Worm (Caenorhabditis elegans) whole organism, L4 larva: ENCODE measurements around the gene R05G6.5.
A peak's percentile ranks its signal among the peaks of the same experiment; 100 is the strongest.

Source experiments
- R02D3.7 ChIP-seq: fragments of 150-350 bp; sonication (generic microtip); optimal IDR thresholded peaks from 3 replicates; lab custom pipeline; 2014; ENCODE audit warnings: missing biosample characterization, missing genetic modification characterization
- T20F7.1 ChIP-seq: fragments of 200-800 bp; sonication (Bioruptor generic); optimal IDR thresholded peaks from 2 replicates; lab custom pipeline; 2018; ENCODE audit warnings: mild to moderate bottlenecking, missing genetic modification characterization, missing compliant biosample characterization
- Y105C5A.15 ChIP-seq: fragments of 200-800 bp; sonication (Bioruptor generic); IDR thresholded peaks from 2 replicates; pipeline ENCODE4 v1.3.6; 2022; ENCODE audit warnings: missing genetic modification characterization, missing compliant biosample characterization
- Y48G9A.11 ChIP-seq: fragments of 200-800 bp; sonication (Bioruptor generic); IDR thresholded peaks from 2 replicates; pipeline ENCODE4 v1.3.6; 2022; ENCODE audit warnings: missing genetic modification reagents, missing genetic modification characterization, missing compliant biosample characterization
- ZK337.2 ChIP-seq: fragments of 200-800 bp; sonication (Bioruptor generic); IDR thresholded peaks from 2 replicates; pipeline ENCODE4 v1.3.6; 2022; ENCODE audit warnings: missing genetic modification reagents, missing genetic modification characterization, missing compliant biosample characterization
- ZK546.5 ChIP-seq, 2 experiments: sonication (generic microtip); optimal IDR thresholded peaks; 2 replicates each; lab custom pipeline; 2017; ENCODE audit warnings: missing biosample characterization in 2 of 2, missing genetic modification characterization in 2 of 2
- aha-1 ChIP-seq: fragments of 150-350 bp; peaks from one replicate; lab custom pipeline; 2014; ENCODE audit warnings: missing biosample characterization, missing genetic modification characterization
- attf-4 ChIP-seq: sonication (generic microtip); optimal IDR thresholded peaks from 3 replicates; lab custom pipeline; 2017; ENCODE audit warnings: missing biosample characterization, missing genetic modification characterization
- ceh-20 ChIP-seq: fragments of 200-800 bp; sonication (Bioruptor generic); IDR thresholded peaks from 2 replicates; pipeline ENCODE4 v1.3.6; 2022; ENCODE audit warnings: missing genetic modification reagents, missing genetic modification characterization, missing compliant biosample characterization
- ceh-44 ChIP-seq: fragments of 200-800 bp; sonication (Bioruptor generic); IDR thresholded peaks from 2 replicates; pipeline ENCODE4 v1.3.6; 2022; ENCODE audit warnings: missing genetic modification reagents, missing genetic modification characterization, missing compliant biosample characterization
- ceh-62 ChIP-seq: sonication (generic microtip); optimal IDR thresholded peaks from 2 replicates; lab custom pipeline; 2017; ENCODE audit warnings: missing biosample characterization, missing genetic modification characterization
- ctbp-1 ChIP-seq: fragments of 200-800 bp; sonication (Bioruptor generic); IDR thresholded peaks from 2 replicates; pipeline ENCODE4 v1.3.6; 2022; ENCODE audit warnings: missing genetic modification reagents, missing genetic modification characterization, missing compliant biosample characterization
- daf-12 ChIP-seq: fragments of 150-350 bp; optimal IDR thresholded peaks from 2 replicates; lab custom pipeline; 2014; ENCODE audit warnings: missing biosample characterization, missing genetic modification reagents, missing genetic modification characterization
- daf-19 ChIP-seq: fragments of 200-800 bp; sonication (Bioruptor generic); conservative IDR thresholded peaks from 2 replicates; pipeline ENCODE4 v1.3.6; 2022; ENCODE audit warnings: missing genetic modification characterization, missing compliant biosample characterization
- daf-8 ChIP-seq: fragments of 200-800 bp; sonication (Bioruptor generic); IDR thresholded peaks from 2 replicates; pipeline ENCODE4 v1.3.6; 2022; ENCODE audit warnings: missing genetic modification characterization, missing compliant biosample characterization
- dmd-6 ChIP-seq: fragments of 200-800 bp; sonication (Bioruptor generic); IDR thresholded peaks from 2 replicates; pipeline ENCODE4 v1.3.6; 2022; ENCODE audit warnings: missing genetic modification reagents, missing genetic modification characterization, missing compliant biosample characterization
- dmd-8 ChIP-seq: fragments of 200-800 bp; sonication (Bioruptor generic); IDR thresholded peaks from 2 replicates; pipeline ENCODE4 v1.3.6; 2022; ENCODE audit warnings: missing genetic modification characterization, missing compliant biosample characterization
- dmd-9 ChIP-seq: fragments of 200-800 bp; sonication (Bioruptor generic); IDR thresholded peaks from 2 replicates; pipeline ENCODE4 v1.3.6; 2022; ENCODE audit warnings: missing genetic modification reagents, missing genetic modification characterization, missing compliant biosample characterization
- dpl-1 ChIP-seq: fragments of 150-350 bp; optimal IDR thresholded peaks from 2 replicates; lab custom pipeline; 2014; ENCODE audit warnings: missing biosample characterization, missing genetic modification reagents, missing genetic modification characterization
- dve-1 ChIP-seq: sonication (generic microtip); optimal IDR thresholded peaks from 2 replicates; lab custom pipeline; 2017; ENCODE audit warnings: antibody characterized with exemption, mild to moderate bottlenecking, missing genetic modification characterization, missing compliant biosample characterization; ENCODE audit not compliant: insufficient read depth
- fkh-10 ChIP-seq: fragments of 150-350 bp; optimal IDR thresholded peaks from 2 replicates; lab custom pipeline; 2014; ENCODE audit warnings: missing biosample characterization, missing genetic modification reagents, missing genetic modification characterization
- fos-1 ChIP-seq: fragments of 150-350 bp; optimal IDR thresholded peaks from 2 replicates; lab custom pipeline; 2014; ENCODE audit warnings: missing biosample characterization, missing genetic modification characterization
- hif-1 ChIP-seq, 2 experiments: sonication (generic microtip); optimal IDR thresholded peaks; 2 replicates each; lab custom pipeline; 2016 to 2017; ENCODE audit warnings: missing compliant biosample characterization in 2 of 2, missing genetic modification characterization in 2 of 2, missing genetic modification reagents in 2 of 2, missing genotype in 2 of 2, mild to moderate bottlenecking in 1 of 2
- hlh-11 ChIP-seq: fragments of 200-800 bp; sonication (Bioruptor generic); optimal IDR thresholded peaks from 2 replicates; lab custom pipeline; 2018; ENCODE audit warnings: mild to moderate bottlenecking, missing genetic modification characterization, missing compliant biosample characterization
- hlh-30 ChIP-seq: sonication (generic microtip); optimal IDR thresholded peaks from 2 replicates; lab custom pipeline; 2017; ENCODE audit warnings: antibody characterized with exemption, mild to moderate bottlenecking, missing genetic modification characterization, missing compliant biosample characterization; ENCODE audit not compliant: insufficient read depth
- lim-7 ChIP-seq: fragments of 200-800 bp; sonication (Bioruptor generic); IDR thresholded peaks from 2 replicates; pipeline ENCODE4 v1.3.6; 2022; ENCODE audit warnings: missing genetic modification characterization, missing compliant biosample characterization
- lin-38 ChIP-seq: fragments of 200-800 bp; sonication (Bioruptor generic); IDR thresholded peaks from 2 replicates; pipeline ENCODE4 v1.3.6; 2022; ENCODE audit warnings: missing genetic modification reagents, missing genetic modification characterization, missing compliant biosample characterization
- lin-39 ChIP-seq: fragments of 150-350 bp; optimal IDR thresholded peaks from 2 replicates; lab custom pipeline; 2014; ENCODE audit warnings: missing biosample characterization, missing genetic modification reagents, missing genetic modification characterization
- lir-3 ChIP-seq: sonication (generic microtip); optimal IDR thresholded peaks from 2 replicates; lab custom pipeline; 2016; ENCODE audit warnings: mild to moderate bottlenecking, missing genetic modification characterization, missing compliant biosample characterization
- mdl-1 ChIP-seq, 2 experiments: fragments of 150-350 bp in 1 of 2; sonication (generic microtip) in 1 of 2; optimal IDR thresholded peaks; 2 replicates each; lab custom pipeline; 2014 to 2017; ENCODE audit warnings: missing biosample characterization in 2 of 2, missing genetic modification characterization in 2 of 2
- mep-1 ChIP-seq: fragments of 150-350 bp; sonication (generic microtip); optimal IDR thresholded peaks from 3 replicates; lab custom pipeline; 2014; ENCODE audit warnings: missing biosample characterization, missing genetic modification characterization
- mes-2 ChIP-seq: sonication (generic microtip); optimal IDR thresholded peaks from 2 replicates; lab custom pipeline; 2016; ENCODE audit warnings: missing genotype, mild to moderate bottlenecking, missing genetic modification characterization, missing compliant biosample characterization; ENCODE audit not compliant: poor library complexity, severe bottlenecking
- mxl-3 ChIP-seq: fragments of 200-800 bp; sonication (Bioruptor generic); optimal IDR thresholded peaks from 2 replicates; lab custom pipeline; 2018; ENCODE audit warnings: mild to moderate bottlenecking, missing genetic modification characterization, missing compliant biosample characterization
- nhr-11 ChIP-seq: fragments of 150-350 bp; optimal IDR thresholded peaks from 2 replicates; lab custom pipeline; 2014; ENCODE audit warnings: missing biosample characterization, missing genetic modification characterization
- nhr-111 ChIP-seq: fragments of 200-800 bp; sonication (Bioruptor generic); optimal IDR thresholded peaks from 2 replicates; lab custom pipeline; 2018; ENCODE audit warnings: mild to moderate bottlenecking, missing genetic modification characterization, missing compliant biosample characterization
- nhr-237 ChIP-seq: sonication (generic microtip); optimal IDR thresholded peaks from 2 replicates; lab custom pipeline; 2017; ENCODE audit warnings: missing biosample characterization, missing genetic modification characterization
- nhr-28 ChIP-seq: fragments of 150-350 bp; optimal IDR thresholded peaks from 2 replicates; lab custom pipeline; 2014; ENCODE audit warnings: missing biosample characterization, missing genetic modification characterization
- nhr-48 ChIP-seq: sonication (generic microtip); optimal IDR thresholded peaks from 2 replicates; lab custom pipeline; 2016; ENCODE audit warnings: mild to moderate bottlenecking, missing genetic modification characterization, missing compliant biosample characterization
- pha-4 ChIP-seq, 2 experiments: fragments of 150-350 bp in 1 of 2; fragments of 200-800 bp in 1 of 2; sonication (Bioruptor generic) in 1 of 2; IDR thresholded peaks in 1 of 2; optimal IDR thresholded peaks in 1 of 2; 2 replicates each; pipeline versions ENCODE4 v1.3.6 to Lab custom; 2014 to 2022; ENCODE audit warnings: missing genetic modification characterization in 2 of 2, missing genetic modification reagents in 2 of 2, missing biosample characterization in 1 of 2, missing compliant biosample characterization in 1 of 2
- php-3 ChIP-seq: fragments of 200-800 bp; sonication (Bioruptor generic); IDR thresholded peaks from 2 replicates; pipeline ENCODE4 v1.3.6; 2022; ENCODE audit warnings: missing genetic modification reagents, missing genetic modification characterization, missing compliant biosample characterization
- pqm-1 ChIP-seq: sonication (generic microtip); optimal IDR thresholded peaks from 2 replicates; lab custom pipeline; 2017; ENCODE audit warnings: missing biosample characterization, missing genetic modification characterization
- rbr-2 ChIP-seq: sonication (generic microtip); optimal IDR thresholded peaks from 2 replicates; lab custom pipeline; 2016; ENCODE audit warnings: missing genotype, missing genetic modification characterization, missing compliant biosample characterization
- skn-1 ChIP-seq: fragments of 150-350 bp; optimal IDR thresholded peaks from 2 replicates; lab custom pipeline; 2014; ENCODE audit warnings: missing biosample characterization, missing genetic modification characterization
- tag-97 ChIP-seq: fragments of 200-800 bp; sonication (Bioruptor generic); IDR thresholded peaks from 2 replicates; pipeline ENCODE4 v1.3.6; 2022; ENCODE audit warnings: missing genetic modification characterization, missing compliant biosample characterization
- unc-39 ChIP-seq: sonication (generic microtip); optimal IDR thresholded peaks from 2 replicates; lab custom pipeline; 2017; ENCODE audit warnings: missing biosample characterization, missing genetic modification characterization
- unc-62 ChIP-seq, 3 experiments: fragments of 150-350 bp in 1 of 3; sonication (generic microtip); optimal IDR thresholded peaks in 2 of 3; peaks in 1 of 3; 1 replicate in 1 of 3; 2 replicates in 2 of 3; lab custom pipeline; 2014 to 2017; ENCODE audit warnings: missing biosample characterization in 3 of 3, missing genetic modification characterization in 3 of 3, missing genetic modification reagents in 3 of 3, missing genotype in 1 of 3
- zfp-3 ChIP-seq: fragments of 200-800 bp; sonication (Bioruptor generic); conservative IDR thresholded peaks from 2 replicates; pipeline ENCODE4 v1.3.6; 2022; ENCODE audit warnings: missing genetic modification reagents, missing genetic modification characterization, missing compliant biosample characterization
- zip-11 ChIP-seq: fragments of 200-800 bp; sonication (Bioruptor generic); IDR thresholded peaks from 2 replicates; pipeline ENCODE4 v1.3.6; 2022; ENCODE audit warnings: missing genetic modification characterization, missing compliant biosample characterization
- zip-2 ChIP-seq: fragments of 150-350 bp; optimal IDR thresholded peaks from 2 replicates; lab custom pipeline; 2014; ENCODE audit warnings: missing biosample characterization, missing genetic modification characterization

Gene R05G6.5

DNA sequence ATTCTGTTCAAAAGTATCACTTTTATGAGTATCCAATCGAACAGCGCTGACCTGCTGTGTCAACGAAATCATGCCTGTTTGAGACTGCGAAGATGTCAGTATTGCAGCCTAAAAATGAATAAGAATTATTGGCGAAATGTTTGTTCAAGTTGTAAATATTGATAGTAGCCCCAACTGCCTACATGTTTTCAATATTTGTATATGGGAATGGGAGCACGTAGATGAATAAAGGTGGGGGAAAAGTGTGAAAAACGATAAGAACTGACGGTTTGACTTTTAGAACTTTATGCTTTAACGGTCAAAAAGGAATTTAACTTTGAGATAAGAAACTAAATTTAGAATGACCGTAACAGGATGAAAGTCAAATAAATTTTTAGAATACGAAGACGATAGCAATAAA lies 12.1 kb downstream of the R05G6.5 start (continued):
- TF ChIP-seq daf-12 (tag; lab: Kevin White, UChicago) = no peak
- no peak for TF ChIP-seq nhr-111 (GFP tag; lab: Kevin White, UChicago)
- TF ChIP-seq pqm-1 (tag; lab: Kevin White, UChicago) = peak; percentile 44
- no peak for TF ChIP-seq dmd-8 (GFP tag; lab: Robert Waterston, UW)
- no peak for TF ChIP-seq lir-3
- TF ChIP-seq nhr-48 = no peak
- no peak for TF ChIP-seq ZK546.5 (tag; optimal IDR thresholded peaks at IDR 0.05; lab: Kevin White, UChicago)
- no peak for TF ChIP-seq mdl-1 (tag; optimal IDR thresholded peaks at IDR 0.05; lab: Kevin White, UChicago)
- no peak for TF ChIP-seq ceh-62

DNA sequence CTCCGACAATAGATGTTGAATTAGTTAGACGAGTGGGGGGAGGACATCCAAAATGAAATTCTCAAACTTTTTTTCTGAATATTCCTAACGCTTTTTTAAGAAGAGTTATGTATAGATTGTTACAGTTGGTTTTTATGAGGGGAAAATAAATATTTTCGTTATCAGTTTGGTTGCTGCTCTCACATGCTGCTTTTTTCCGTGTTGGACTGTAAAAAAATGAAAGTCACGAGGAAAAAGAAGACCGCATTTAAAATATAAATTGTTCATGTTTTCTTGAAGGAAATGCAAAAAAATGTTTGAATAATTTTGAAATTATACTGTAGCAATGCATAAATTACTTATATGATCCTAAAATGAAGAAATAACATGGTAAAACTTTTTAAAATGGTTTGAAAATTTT lies 12.7 kb downstream of the R05G6.5 start:
- TF ChIP-seq dmd-6 (GFP tag; lab: Robert Waterston, UW) (peak; percentile 36; the same call in 1 of the 2 replicates), dpl-1 (no peak), nhr-11 (no peak), lin-38 (GFP tag; lab: Robert Waterston, UW) (no peak), lin-39 (no peak), mxl-3 (GFP tag; lab: Kevin White, UChicago) (no peak), tag-97 (GFP tag; lab: Robert Waterston, UW) (no peak), mep-1 (peak; percentile 34), daf-12 (tag; lab: Kevin White, UChicago) (no peak), hif-1 (tag; optimal IDR thresholded peaks at IDR 0.05; lab: Kevin White, UChicago) (no peak), Y105C5A.15 (GFP tag; lab: Robert Waterston, UW) (no peak), nhr-28 (tag; lab: Kevin White, UChicago) (peak; percentile 22), zip-2 (no peak), php-3 (GFP tag; lab: Robert Waterston, UW) (peak; percentile 39; the same call in 1 of the 2 replicates), unc-62 (GFP tag; optimal IDR thresholded peaks at IDR 0.05 in 1 of 2; lab: Kevin White, UChicago) (peak in 1 of 2 experiments; percentile 25), unc-62 (tag; optimal IDR thresholded peaks at IDR 0.05; lab: Kevin White, UChicago) (no peak), rbr-2 (no peak), ctbp-1 (GFP tag; lab: Robert Waterston, UW) (no peak), ceh-20 (GFP tag; lab: Robert Waterston, UW) (no peak), pha-4 (GFP tag; IDR thresholded peaks at IDR 0.05; lab: Robert Waterston, UW) (no peak), pha-4 (tag; optimal IDR thresholded peaks at IDR 0.05; lab: Kevin White, UChicago) (no peak), lim-7 (GFP tag; lab: Robert Waterston, UW) (no peak), attf-4 (tag; lab: Kevin White, UChicago) (no peak), T20F7.1 (GFP tag; lab: Kevin White, UChicago) (no peak), pqm-1 (tag; lab: Kevin White, UChicago) (peak; percentile 7), aha-1 (tag; lab: Kevin White, UChicago) (peak; percentile 17), nhr-237 (tag; lab: Kevin White, UChicago) (no peak), Y48G9A.11 (GFP tag; lab: Robert Waterston, UW) (no peak), R02D3.7 (tag; lab: Kevin White, UChicago) (no peak), ZK337.2 (GFP tag; lab: Robert Waterston, UW) (no peak), ceh-44 (GFP tag; lab: Robert Waterston, UW) (no peak), daf-19 (no peak), daf-8 (GFP tag; lab: Robert Waterston, UW) (no peak), nhr-48 (no peak), hlh-11 (peak; percentile 49), dve-1 (tag; lab: Kevin White, UChicago) (peak; percentile 20), lir-3 (no peak), zip-11 (GFP tag; lab: Robert Waterston, UW) (no peak), dmd-8 (GFP tag; lab: Robert Waterston, UW) (no peak), fos-1 (no peak), skn-1 (tag; lab: Kevin White, UChicago) (no peak), hlh-30 (peak; percentile 34), zfp-3 (no peak), unc-39 (tag; lab: Kevin White, UChicago) (no peak), dmd-9 (GFP tag; lab: Robert Waterston, UW) (no peak), mes-2 (tag; lab: Kevin White, UChicago) (no peak), fkh-10 (GFP tag; lab: Kevin White, UChicago) (no peak), ZK546.5 (tag; optimal IDR thresholded peaks at IDR 0.05; lab: Kevin White, UChicago) (no peak)
